Fruit fly (Drosophila melanogaster): ENCODE measurements around the gene CG17712.

Gene CG17712

dm6 chr2L:1710224-1710623 lies 41.7 kb downstream of the CG17712 start, which contains the start of the genes CG17660 and mRpL48 (continued):
- TF ChIP-seq Drgx (GFP tag; IDR thresholded peaks at IDR 0.05) (no peak), vfl (GFP tag; optimal IDR thresholded peaks at IDR 0.05) (no peak), MTF-1 (GFP tag; optimal IDR thresholded peaks at IDR 0.05; ENCODE audit: borderline replicate concordance) (peak; percentile 3), ato (GFP tag; IDR thresholded peaks at IDR 0.05; ENCODE audit: partially characterized antibody) (peak; percentile 89), Stat92E (GFP tag; optimal IDR thresholded peaks at IDR 0.05) (no peak), NC2β (GFP tag; optimal IDR thresholded peaks at IDR 0.05) (peak; percentile 57), CG7839 (tag; optimal IDR thresholded peaks at IDR 0.05) (no peak), Atf-2 (GFP tag; optimal IDR thresholded peaks at IDR 0.05) (no peak)

dm6 chr2L:1709316-1709715 lies 42.6 kb downstream of the CG17712 start:
- TF ChIP-seq Aef1 (GFP tag; IDR thresholded peaks at IDR 0.05) (no peak), CG33557 (GFP tag; optimal IDR thresholded peaks at IDR 0.05) (no peak), Bteb2 (GFP tag; optimal IDR thresholded peaks at IDR 0.05) (no peak), CG3847 (GFP tag; IDR thresholded peaks at IDR 0.05) (no peak), CG17328 (GFP tag; IDR thresholded peaks at IDR 0.05) (no peak), Spps (tag; optimal IDR thresholded peaks at IDR 0.05) (no peak), Med (GFP tag) (peak; percentile 70), CG17829 (tag; optimal IDR thresholded peaks at IDR 0.05) (no peak), CG11398 (GFP tag; optimal IDR thresholded peaks at IDR 0.05) (no peak), Lim3 (GFP tag; IDR thresholded peaks at IDR 0.05) (no peak), CG6683 (GFP tag; optimal IDR thresholded peaks at IDR 0.05) (no peak), sug (tag; optimal IDR thresholded peaks at IDR 0.05) (peak; percentile 12), croc (GFP tag; conservative IDR thresholded peaks at IDR 0.05) (no peak), chinmo (GFP tag; IDR thresholded peaks at IDR 0.05; ENCODE audit: partially characterized antibody) (peak; percentile 69; the same call in 1 of the 4 replicates), Fer3 (tag; optimal IDR thresholded peaks at IDR 0.05) (peak; percentile 13), D19B (GFP tag; optimal IDR thresholded peaks at IDR 0.05) (peak; percentile 4), fd102C (GFP tag; optimal IDR thresholded peaks at IDR 0.05) (no peak), salm (tag; optimal IDR thresholded peaks at IDR 0.05) (no peak), CG14014 (GFP tag; IDR thresholded peaks at IDR 0.05) (no peak), fd64A (GFP tag; optimal IDR thresholded peaks at IDR 0.05) (no peak), row (GFP tag; IDR thresholded peaks at IDR 0.05) (peak; percentile 48; the same call in 2 of the 3 replicates), ci (GFP tag; IDR thresholded peaks at IDR 0.05) (no peak), CG1603 (tag; optimal IDR thresholded peaks at IDR 0.05) (no peak), Scr (GFP tag; IDR thresholded peaks at IDR 0.05; ENCODE audit: partially characterized antibody) (no peak), CG12219 (GFP tag; optimal IDR thresholded peaks at IDR 0.05) (no peak), CG3726 (GFP tag; IDR thresholded peaks at IDR 0.05) (no peak), Abd-B (GFP tag; optimal IDR thresholded peaks at IDR 0.05) (no peak), GATAe (GFP tag; conservative IDR thresholded peaks at IDR 0.05) (0 out of 2 replicates have a peak, but pooled peaks have one; percentile 32), ind (GFP tag; optimal IDR thresholded peaks at IDR 0.05) (no peak), CG8359 (GFP tag; optimal IDR thresholded peaks at IDR 0.05; ENCODE audit: borderline replicate concordance) (no peak), Ets65A (GFP tag) (peak; percentile 18), Max (GFP tag; optimal IDR thresholded peaks at IDR 0.05) (no peak), CG12391 (tag; optimal IDR thresholded peaks at IDR 0.05) (no peak), Awh (GFP tag; IDR thresholded peaks at IDR 0.05) (no peak), CG2129 (GFP tag; IDR thresholded peaks at IDR 0.05; ENCODE audit: partially characterized antibody) (no peak), CG6854 (GFP tag; optimal IDR thresholded peaks at IDR 0.05) (no peak), Neu2 (GFP tag; optimal IDR thresholded peaks at IDR 0.05; ENCODE audit: borderline replicate concordance) (no peak), CG4424 (GFP tag; optimal IDR thresholded peaks at IDR 0.05) (no peak), CG6813 (GFP tag; optimal IDR thresholded peaks at IDR 0.05) (no peak), H2.0 (GFP tag; IDR thresholded peaks at IDR 0.05) (no peak), CG8281 (tag; optimal IDR thresholded peaks at IDR 0.05) (no peak)
